Fruit fly (Drosophila melanogaster): ENCODE data around the gene Ubr3.

The Ubr3 gene

dm6 chrX:7934679-7935078, 1.0 kb upstream of the Ubr3 start, which contains the start of gene RpS14b (continued):
- TF ChIP-seq pb (GFP tag; optimal IDR thresholded peaks at IDR 0.05) = peak; percentile 51
- TF ChIP-seq MBD-R2 (GFP tag; IDR thresholded peaks at IDR 0.05) = peak; percentile 76
- peak; percentile 23 for TF ChIP-seq p53 (GFP tag; optimal IDR thresholded peaks at IDR 0.05)
- peak; percentile 59 for TF ChIP-seq ash1 (GFP tag; optimal IDR thresholded peaks at IDR 0.05)
- TF ChIP-seq cato (GFP tag; optimal IDR thresholded peaks at IDR 0.05; ENCODE audit: borderline replicate concordance) = no peak
- TF ChIP-seq ewg (GFP tag; optimal IDR thresholded peaks at IDR 0.05) = peak; percentile 59
- peak; percentile 60 for TF ChIP-seq CG32772 (GFP tag; IDR thresholded peaks at IDR 0.05)
- TF ChIP-seq ranshi (GFP tag; IDR thresholded peaks at IDR 0.05) = peak; percentile 74
- no peak for TF ChIP-seq az2 (GFP tag; optimal IDR thresholded peaks at IDR 0.05)
- TF ChIP-seq run (tag; optimal IDR thresholded peaks at IDR 0.05) = no peak
- no peak for TF ChIP-seq Drgx (GFP tag; IDR thresholded peaks at IDR 0.05)
- TF ChIP-seq Sry-δ (GFP tag; optimal IDR thresholded peaks at IDR 0.05) = peak; percentile 74
- peak; percentile 79 for TF ChIP-seq vvl (GFP tag; IDR thresholded peaks at IDR 0.05)
- no peak for TF ChIP-seq CG1647 (GFP tag; optimal IDR thresholded peaks at IDR 0.05)
- peak; percentile 90 for TF ChIP-seq YL-1 (GFP tag; optimal IDR thresholded peaks at IDR 0.05)
- peak; percentile 5 for TF ChIP-seq CG3995 (GFP tag; optimal IDR thresholded peaks at IDR 0.05)
- peak; percentile 66 for TF ChIP-seq CG17385 (GFP tag; optimal IDR thresholded peaks at IDR 0.05)
- TF ChIP-seq Oaz (GFP tag; IDR thresholded peaks at IDR 0.05) = peak; percentile 52
- TF ChIP-seq CG14667 (GFP tag; IDR thresholded peaks at IDR 0.05) = no peak
- TF ChIP-seq Kr (GFP tag; optimal IDR thresholded peaks at IDR 0.05) = no peak
- TF ChIP-seq CG7786 (GFP tag; optimal IDR thresholded peaks at IDR 0.05) = peak; percentile 32
- peak; percentile 39 for TF ChIP-seq Asciz (GFP tag; optimal IDR thresholded peaks at IDR 0.05)
- no peak for TF ChIP-seq fd96Cb (tag; optimal IDR thresholded peaks at IDR 0.05)
- peak; percentile 56; the same call in 2 of the 3 replicates for TF ChIP-seq tgo (GFP tag; IDR thresholded peaks at IDR 0.05)
- peak; percentile 35 for TF ChIP-seq cwo (GFP tag; optimal IDR thresholded peaks at IDR 0.05)
- peak; percentile 8; the same call in 1 of the 2 replicates for TF ChIP-seq CG43689 (GFP tag; IDR thresholded peaks at IDR 0.05)
- TF ChIP-seq hb (GFP tag; IDR thresholded peaks at IDR 0.05; ENCODE audit: partially characterized antibody) = peak; percentile 41; the same call in 1 of the 3 replicates
- no peak for TF ChIP-seq lola (GFP tag; optimal IDR thresholded peaks at IDR 0.05)
- no peak for TF ChIP-seq jigr1 (GFP tag; IDR thresholded peaks at IDR 0.05)
- TF ChIP-seq Camta (GFP tag; optimal IDR thresholded peaks at IDR 0.05) = peak; percentile 37
- peak; percentile 37 for TF ChIP-seq CG12769 (tag; optimal IDR thresholded peaks at IDR 0.05)
- peak; percentile 8 for TF ChIP-seq CG16863 (GFP tag; optimal IDR thresholded peaks at IDR 0.05)
- no peak for TF ChIP-seq CG10565 (GFP tag; optimal IDR thresholded peaks at IDR 0.05)
- peak; percentile 40; the same call in 1 of the 4 replicates for TF ChIP-seq Gug (GFP tag; IDR thresholded peaks at IDR 0.05)
- TF ChIP-seq kni (GFP tag; optimal IDR thresholded peaks at IDR 0.05) = peak; percentile 49
- peak; percentile 80 for TF ChIP-seq dm (GFP tag; optimal IDR thresholded peaks at IDR 0.05)
- TF ChIP-seq CG9817 (tag; optimal IDR thresholded peaks at IDR 0.05) = peak; percentile 58
- peak; percentile 25; the same call in 1 of the 3 replicates for TF ChIP-seq CG7357 (GFP tag; IDR thresholded peaks at IDR 0.05)
- TF ChIP-seq ac (GFP tag; optimal IDR thresholded peaks at IDR 0.05) = no peak
- peak; percentile 82 for TF ChIP-seq CG13287 (GFP tag; IDR thresholded peaks at IDR 0.05; ENCODE audit: partially characterized antibody)
- peak; percentile 31 for TF ChIP-seq fu2 (GFP tag; optimal IDR thresholded peaks at IDR 0.05)
- peak; percentile 50 for TF ChIP-seq CG1792 (GFP tag; optimal IDR thresholded peaks at IDR 0.05)
- peak; percentile 10 for TF ChIP-seq cg (GFP tag; optimal IDR thresholded peaks at IDR 0.05)
- TF ChIP-seq tll (GFP tag; optimal IDR thresholded peaks at IDR 0.05) = no peak
- no peak for TF ChIP-seq CG8924 (tag; optimal IDR thresholded peaks at IDR 0.05)
- TF ChIP-seq CG7556 (GFP tag; optimal IDR thresholded peaks at IDR 0.05) = no peak
- TF ChIP-seq chif (GFP tag; optimal IDR thresholded peaks at IDR 0.05) = peak; percentile 5 to 52
- no peak for TF ChIP-seq TFAM (GFP tag; optimal IDR thresholded peaks at IDR 0.05)
- TF ChIP-seq CG18262 (tag; optimal IDR thresholded peaks at IDR 0.05) = peak; percentile 22
- peak; percentile 36; the same call in 1 of the 2 replicates for TF ChIP-seq E2f1 (GFP tag; IDR thresholded peaks at IDR 0.05)
- TF ChIP-seq CG12104 (GFP tag; optimal IDR thresholded peaks at IDR 0.05) = no peak

All from whole organism, embryonic.